Worm (Caenorhabditis elegans): ENCODE results near the gene F08A7.1.

The F08A7.1 gene

ce11 chrIV:17467825-17468224 is 27.4 kb downstream of the F08A7.1 start:
- no peak for TF ChIP-seq vab-7 (GFP tag; IDR thresholded peaks at IDR 0.05)
- peak; percentile 71 for TF ChIP-seq aha-1 (tag)
- TF ChIP-seq dve-1 (tag; optimal IDR thresholded peaks at IDR 0.05; ENCODE audit: insufficient read depth), result no peak

ce11 chrIV:17470096-17470602 is 29.7 kb downstream of the F08A7.1 start, which contains the start of gene F11E6.4:
Gene F11E6.4 (minus strand): TSS chrIV:17470354.
- TF ChIP-seq Y75B8A.6 (GFP tag; IDR thresholded peaks at IDR 0.05), result 0 out of 2 replicates have a peak, but pooled peaks have one; percentile 29
- TF ChIP-seq aha-1 (tag), result peak; percentile 67
- TF ChIP-seq lir-3 (tag; optimal IDR thresholded peaks at IDR 0.05), result no peak
- 0 out of 2 replicates have a peak, but pooled peaks have one; percentile 52 for TF ChIP-seq Y105C5A.15 (GFP tag; IDR thresholded peaks at IDR 0.05)
- no peak for TF ChIP-seq duxl-1 (tag; optimal IDR thresholded peaks at IDR 0.05; ENCODE audit: poor library complexity)
- peak; percentile 32 for TF ChIP-seq dve-1 (tag; optimal IDR thresholded peaks at IDR 0.05; ENCODE audit: insufficient read depth)
- TF ChIP-seq zfp-3 (GFP tag; conservative IDR thresholded peaks at IDR 0.05), result peak; percentile 93
- no peak for TF ChIP-seq egl-43 (GFP tag; IDR thresholded peaks at IDR 0.05)
- no peak for TF ChIP-seq ceh-20 (GFP tag; IDR thresholded peaks at IDR 0.05)
- peak; percentile 57 for TF ChIP-seq mep-1 (tag; optimal IDR thresholded peaks at IDR 0.05)
- TF ChIP-seq unc-62 (GFP tag; optimal IDR thresholded peaks at IDR 0.05 in 1 of 2), result peak in 1 of 2 experiments; percentile 4
- TF ChIP-seq unc-62 (tag; optimal IDR thresholded peaks at IDR 0.05), result no peak
- peak; percentile 33; the same call in 1 of the 2 replicates for TF ChIP-seq tra-1 (GFP tag; IDR thresholded peaks at IDR 0.05)
- TF ChIP-seq lsy-2 (tag; optimal IDR thresholded peaks at IDR 0.05), result peak in 1 of 2 experiments; percentile 21
- TF ChIP-seq jun-1 (tag; optimal IDR thresholded peaks at IDR 0.05), result no peak
- TF ChIP-seq T20F7.1 (GFP tag; optimal IDR thresholded peaks at IDR 0.05), result peak; percentile 43
- TF ChIP-seq madf-9 (GFP tag; conservative IDR thresholded peaks at IDR 0.05), result peak; percentile 39
- peak; percentile 89 for TF ChIP-seq nhr-25 (tag; optimal IDR thresholded peaks at IDR 0.05; ENCODE audit: borderline replicate concordance, insufficient read depth)
- TF ChIP-seq gei-8 (GFP tag; optimal IDR thresholded peaks at IDR 0.05), result peak; percentile 27
- peak; percentile 51 for TF ChIP-seq ama-1 (optimal IDR thresholded peaks at IDR 0.05)
- no peak for TF ChIP-seq daf-12 (tag; optimal IDR thresholded peaks at IDR 0.05)

ce11 chrIV:17471870-17472459 is 31.6 kb downstream of the F08A7.1 start, which contains the start of gene epic-1:
Gene epic-1 (minus strand): TSS chrIV:17471920.
- TF ChIP-seq aha-1 (tag) (peak; percentile 55), lin-13 (GFP tag; optimal IDR thresholded peaks at IDR 0.05) (no peak), hlh-11 (tag; optimal IDR thresholded peaks at IDR 0.05) (peak; percentile 55), nhr-28 (tag; optimal IDR thresholded peaks at IDR 0.05) (peak; percentile 31), mdl-1 (tag; optimal IDR thresholded peaks at IDR 0.05) (peak in 1 of 2 experiments; percentile 14), pqm-1 (tag; optimal IDR thresholded peaks at IDR 0.05) (no peak), dve-1 (tag; optimal IDR thresholded peaks at IDR 0.05; ENCODE audit: insufficient read depth) (peak; percentile 18), hlh-30 (tag; optimal IDR thresholded peaks at IDR 0.05; ENCODE audit: insufficient read depth) (peak; percentile 37), ZK337.2 (GFP tag; IDR thresholded peaks at IDR 0.05) (no peak), dmd-6 (GFP tag; IDR thresholded peaks at IDR 0.05) (peak; percentile 32; the same call in 1 of the 2 replicates), mep-1 (tag; optimal IDR thresholded peaks at IDR 0.05) (peak; percentile 33), nhr-25 (tag; optimal IDR thresholded peaks at IDR 0.05; ENCODE audit: borderline replicate concordance, insufficient read depth) (peak; percentile 64)

ce11 chrIV:17473034-17473433 is 32.6 kb downstream of the F08A7.1 start, which contains the start of gene gba-3:
Gene gba-3 (plus strand): TSS chrIV:17473334.
- TF ChIP-seq vab-7 (GFP tag; IDR thresholded peaks at IDR 0.05) (no peak), lim-7 (GFP tag; IDR thresholded peaks at IDR 0.05) (no peak), ceh-44 (GFP tag; IDR thresholded peaks at IDR 0.05) (no peak), daf-16 (GFP tag; optimal IDR thresholded peaks at IDR 0.05) (no peak), daf-16 (tag; optimal IDR thresholded peaks at IDR 0.05) (no peak), dpl-1 (GFP tag; optimal IDR thresholded peaks at IDR 0.05) (no peak), F26F4.8 (GFP tag; conservative IDR thresholded peaks at IDR 0.05) (no peak), ctbp-1 (GFP tag; IDR thresholded peaks at IDR 0.05) (no peak), F10B5.3 (tag; optimal IDR thresholded peaks at IDR 0.05) (no peak), F37D6.2 (tag; optimal IDR thresholded peaks at IDR 0.05) (no peak), mdl-1 (tag; optimal IDR thresholded peaks at IDR 0.05) (no peak), ceh-20 (GFP tag; IDR thresholded peaks at IDR 0.05) (no peak), skn-1 (tag; optimal IDR thresholded peaks at IDR 0.05) (no peak), zip-2 (tag; optimal IDR thresholded peaks at IDR 0.05) (no peak), R02D3.7 (tag; optimal IDR thresholded peaks at IDR 0.05) (no peak), Y75B8A.6 (GFP tag; IDR thresholded peaks at IDR 0.05) (no peak), nhr-76 (tag; optimal IDR thresholded peaks at IDR 0.05) (no peak), pqm-1 (tag; optimal IDR thresholded peaks at IDR 0.05) (no peak), hlh-30 (tag; optimal IDR thresholded peaks at IDR 0.05; ENCODE audit: insufficient read depth) (no peak), lin-29 (GFP tag; IDR thresholded peaks at IDR 0.05) (no peak)

Data from whole organism, L4 larva.